Fruit fly (Drosophila melanogaster) whole organism, embryonic: Measurements from ENCODE around the gene CG17768.
A peak's percentile ranks its signal among the peaks of the same experiment; 100 is the strongest.

ENCODE experiments used
- CG10543 ChIP-seq: fragments of 200-800 bp; sonication (Bioruptor generic); optimal IDR thresholded peaks from 3 replicates; lab custom pipeline; 2017; ENCODE audit warnings: missing biosample characterization, mild to moderate bottlenecking, missing genetic modification characterization, moderate library complexity
- CG10565 ChIP-seq: fragments of 200-800 bp; sonication (Bioruptor generic); optimal IDR thresholded peaks from 3 replicates; lab custom pipeline; 2016; ENCODE audit warnings: missing biosample characterization, mild to moderate bottlenecking, missing genetic modification characterization
- CG11085 ChIP-seq: fragments of 200-800 bp; sonication (Bioruptor generic); IDR thresholded peaks from 2 replicates; pipeline ENCODE4 v1.3.6; 2022; ENCODE audit warnings: missing biosample characterization, missing genetic modification characterization
- CG11504 ChIP-seq: fragments of 200-800 bp; sonication (Bioruptor generic); optimal IDR thresholded peaks from 3 replicates; lab custom pipeline; 2019; ENCODE audit warnings: missing biosample characterization, mild to moderate bottlenecking, missing genetic modification characterization, moderate library complexity
- CG12071 ChIP-seq: fragments of 200-800 bp; sonication (Bioruptor generic); optimal IDR thresholded peaks from 3 replicates; lab custom pipeline; 2018; ENCODE audit warnings: missing biosample characterization, mild to moderate bottlenecking, missing genetic modification characterization
- CG12391 ChIP-seq: fragments of 200-800 bp; sonication (Bioruptor generic); optimal IDR thresholded peaks from 3 replicates; lab custom pipeline; 2018; ENCODE audit warnings: missing biosample characterization, mild to moderate bottlenecking, missing genetic modification characterization, moderate library complexity
- CG12942 ChIP-seq: fragments of 200-800 bp; sonication (Bioruptor generic); optimal IDR thresholded peaks from 3 replicates; lab custom pipeline; 2016; ENCODE audit warnings: missing biosample characterization, missing genetic modification characterization
- CG14050 ChIP-seq: fragments of 200-800 bp; sonication (Bioruptor generic); IDR thresholded peaks from 3 replicates; pipeline ENCODE4 v1.3.6; 2022; ENCODE audit warnings: missing biosample characterization, missing genetic modification characterization
- CG15514 ChIP-seq: fragments of 200-800 bp; sonication (Bioruptor generic); optimal IDR thresholded peaks from 3 replicates; lab custom pipeline; 2017; ENCODE audit warnings: missing biosample characterization, missing genetic modification characterization, mild to moderate bottlenecking, moderate library complexity, missing genetic modification reagents
- CG1602 ChIP-seq: fragments of 200-800 bp; sonication (Bioruptor generic); optimal IDR thresholded peaks from 3 replicates; lab custom pipeline; 2016; ENCODE audit warnings: missing biosample characterization, missing genetic modification characterization
- CG16813 ChIP-seq: fragments of 200-800 bp; sonication (Bioruptor generic); IDR thresholded peaks from 3 replicates; pipeline ENCODE4 v1.3.6; 2022; ENCODE audit warnings: missing biosample characterization, missing genetic modification characterization; ENCODE audit not compliant: partially characterized antibody
- CG16815 ChIP-seq: fragments of 200-800 bp; sonication (Bioruptor generic); optimal IDR thresholded peaks from 3 replicates; lab custom pipeline; 2017; ENCODE audit warnings: missing biosample characterization, mild to moderate bottlenecking, missing genetic modification characterization
- CG16863 ChIP-seq: fragments of 200-800 bp; sonication (Bioruptor generic); optimal IDR thresholded peaks from 3 replicates; lab custom pipeline; 2016; ENCODE audit warnings: missing biosample characterization, missing genetic modification characterization
- CG18619 ChIP-seq: fragments of 200-800 bp; sonication (Bioruptor generic); optimal IDR thresholded peaks from 3 replicates; lab custom pipeline; 2017; ENCODE audit warnings: missing biosample characterization, mild to moderate bottlenecking, missing genetic modification characterization
- CG18764 ChIP-seq: fragments of 200-800 bp; sonication (Bioruptor generic); optimal IDR thresholded peaks from 3 replicates; lab custom pipeline; 2016; ENCODE audit warnings: missing biosample characterization, missing genetic modification characterization
- CG32532 ChIP-seq: fragments of 200-800 bp; sonication (Bioruptor generic); IDR thresholded peaks from 2 replicates; pipeline ENCODE4 v1.3.6; 2022; ENCODE audit warnings: missing biosample characterization, missing genetic modification characterization
- CG32767 ChIP-seq: fragments of 200-800 bp; sonication (Bioruptor generic); IDR thresholded peaks from 2 replicates; pipeline ENCODE4 v1.3.6; 2022; ENCODE audit warnings: missing biosample characterization, missing genetic modification characterization
- CG33557 ChIP-seq: fragments of 200-800 bp; sonication (Bioruptor generic); optimal IDR thresholded peaks from 2 replicates; lab custom pipeline; 2019; ENCODE audit warnings: missing biosample characterization, mild to moderate bottlenecking, missing genetic modification characterization, moderate library complexity
- CG4424 ChIP-seq: fragments of 200-800 bp; sonication (Bioruptor generic); optimal IDR thresholded peaks from 3 replicates; lab custom pipeline; 2016; ENCODE audit warnings: missing biosample characterization, missing genetic modification characterization
- CG7556 ChIP-seq: fragments of 200-800 bp; sonication (Bioruptor generic); optimal IDR thresholded peaks from 2 replicates; lab custom pipeline; 2017; ENCODE audit warnings: missing biosample characterization, mild to moderate bottlenecking, missing genetic modification characterization
- CG8359 ChIP-seq: fragments of 200-800 bp; sonication (Bioruptor generic); optimal IDR thresholded peaks from 2 replicates; lab custom pipeline; 2017; ENCODE audit warnings: missing biosample characterization, mild to moderate bottlenecking, missing genetic modification characterization, borderline replicate concordance
- D19A ChIP-seq: fragments of 200-800 bp; optimal IDR thresholded peaks from 3 replicates; lab custom pipeline; 2019; ENCODE audit warnings: missing biosample characterization, mild to moderate bottlenecking, missing genetic modification characterization, moderate library complexity
- Deaf1 ChIP-seq: fragments of 200-800 bp; optimal IDR thresholded peaks from 3 replicates; lab custom pipeline; 2019; ENCODE audit warnings: missing biosample characterization, mild to moderate bottlenecking, missing genetic modification characterization, moderate library complexity
- Fer1 ChIP-seq: fragments of 200-800 bp; sonication (Bioruptor generic); optimal IDR thresholded peaks from 2 replicates; lab custom pipeline; 2017; ENCODE audit warnings: missing biosample characterization, mild to moderate bottlenecking, missing genetic modification characterization
- Hand ChIP-seq: fragments of 200-800 bp; sonication (Bioruptor generic); optimal IDR thresholded peaks from 2 replicates; lab custom pipeline; 2017; ENCODE audit warnings: mild to moderate bottlenecking, missing biosample characterization, missing genetic modification reagents, missing genetic modification characterization
- Hmr ChIP-seq: fragments of 200-800 bp; sonication (Bioruptor generic); optimal IDR thresholded peaks from 3 replicates; lab custom pipeline; 2017; ENCODE audit warnings: mild to moderate bottlenecking, missing biosample characterization, missing genetic modification reagents, missing genetic modification characterization
- Hr3 ChIP-seq: fragments of 200-800 bp; sonication (Bioruptor generic); optimal IDR thresholded peaks from 3 replicates; lab custom pipeline; 2016; ENCODE audit warnings: missing biosample characterization, missing genetic modification characterization
- Neu2 ChIP-seq: fragments of 200-800 bp; sonication (Bioruptor generic); optimal IDR thresholded peaks from 3 replicates; lab custom pipeline; 2016; ENCODE audit warnings: missing biosample characterization, missing genetic modification characterization, borderline replicate concordance
- Side ChIP-seq: fragments of 200-800 bp; sonication (Bioruptor generic); optimal IDR thresholded peaks from 2 replicates; lab custom pipeline; 2016; ENCODE audit warnings: missing biosample characterization, missing genetic modification characterization
- Sin3A ChIP-seq: fragments of >200 bp; optimal IDR thresholded peaks from 2 replicates; lab custom pipeline; 2018
- Vsx1 ChIP-seq: fragments of 200-800 bp; sonication (Bioruptor generic); optimal IDR thresholded peaks from 2 replicates; lab custom pipeline; 2017; ENCODE audit warnings: missing biosample characterization, mild to moderate bottlenecking, missing genetic modification characterization, missing genetic modification reagents
- Xrp1 ChIP-seq: fragments of 200-800 bp; sonication (Bioruptor generic); IDR thresholded peaks from 2 replicates; pipeline ENCODE4 v1.3.6; 2022; ENCODE audit warnings: missing biosample characterization, missing genetic modification characterization
- ara ChIP-seq: fragments of 200-800 bp; sonication (Bioruptor generic); IDR thresholded peaks from 2 replicates; pipeline ENCODE4 v1.3.6; 2022; ENCODE audit warnings: missing biosample characterization, missing genetic modification characterization
- croc ChIP-seq: fragments of 200-800 bp; sonication (Bioruptor generic); conservative IDR thresholded peaks from 3 replicates; pipeline ENCODE4 v1.3.6; 2022; ENCODE audit warnings: missing biosample characterization, missing genetic modification characterization
- cwo ChIP-seq: fragments of 200-800 bp; sonication (Bioruptor generic); optimal IDR thresholded peaks from 3 replicates; lab custom pipeline; 2017; ENCODE audit warnings: missing biosample characterization, missing genetic modification characterization, mild to moderate bottlenecking, moderate library complexity, missing genetic modification reagents
- dati ChIP-seq: fragments of 200-800 bp; sonication (Bioruptor generic); IDR thresholded peaks from 2 replicates; pipeline ENCODE4 v1.3.6; 2022; ENCODE audit warnings: missing biosample characterization, missing genetic modification characterization
- dimm ChIP-seq: fragments of 200-800 bp; sonication (Bioruptor generic); IDR thresholded peaks from 2 replicates; pipeline ENCODE4 v1.3.6; 2022; ENCODE audit warnings: missing biosample characterization, missing genetic modification characterization
- dpn ChIP-seq, 2 experiments: fragments of 200-800 bp; sonication (Bioruptor generic); optimal IDR thresholded peaks; 3 replicates each; lab custom pipeline; 2016; ENCODE audit warnings: missing biosample characterization in 2 of 2, missing genetic modification characterization in 2 of 2
- mam ChIP-seq: fragments of 200-800 bp; sonication (Bioruptor generic); optimal IDR thresholded peaks from 3 replicates; lab custom pipeline; 2016; ENCODE audit warnings: missing biosample characterization, missing genetic modification characterization
- nerfin-1 ChIP-seq: fragments of 200-800 bp; sonication (Bioruptor generic); optimal IDR thresholded peaks from 3 replicates; lab custom pipeline; 2019; ENCODE audit warnings: missing biosample characterization, mild to moderate bottlenecking, missing genetic modification characterization, moderate library complexity
- nom ChIP-seq: fragments of 200-800 bp; sonication (Bioruptor generic); optimal IDR thresholded peaks from 2 replicates; lab custom pipeline; 2017; ENCODE audit warnings: missing biosample characterization, missing genetic modification characterization, mild to moderate bottlenecking, moderate library complexity, missing genetic modification reagents
- org-1 ChIP-seq: fragments of 200-800 bp; sonication (Bioruptor generic); optimal IDR thresholded peaks from 2 replicates; lab custom pipeline; 2017; ENCODE audit warnings: missing biosample characterization, missing genetic modification characterization
- prd ChIP-seq, 3 experiments: fragments of >200 bp in 2 of 3; fragments of 200-800 bp in 1 of 3; sonication (Bioruptor generic) in 1 of 3; optimal IDR thresholded peaks in 2 of 3; IDR thresholded peaks in 1 of 3; 2 replicates in 2 of 3; 3 replicates in 1 of 3; pipeline versions ENCODE4 v1.3.6 to Lab custom; 2017 to 2022; ENCODE audit warnings: missing biosample characterization in 1 of 3, missing genetic modification characterization in 1 of 3
- sc ChIP-seq, 3 experiments: fragments of >200 bp in 2 of 3; fragments of 200-800 bp in 1 of 3; sonication (Bioruptor generic) in 1 of 3; optimal IDR thresholded peaks; 2 replicates in 2 of 3; 3 replicates in 1 of 3; lab custom pipeline; 2017; ENCODE audit warnings: mild to moderate bottlenecking in 1 of 3, missing biosample characterization in 1 of 3, missing genetic modification characterization in 1 of 3, missing genetic modification reagents in 1 of 3
- scrt ChIP-seq: fragments of 200-800 bp; sonication (Bioruptor generic); optimal IDR thresholded peaks from 2 replicates; lab custom pipeline; 2018; ENCODE audit warnings: missing biosample characterization, mild to moderate bottlenecking, missing genetic modification characterization, moderate library complexity
- sd ChIP-seq: fragments of 200-800 bp; sonication (Bioruptor generic); optimal IDR thresholded peaks from 3 replicates; lab custom pipeline; 2018; ENCODE audit warnings: missing biosample characterization, mild to moderate bottlenecking, missing genetic modification characterization, moderate library complexity
- tio ChIP-seq: fragments of 200-800 bp; sonication (Bioruptor generic); optimal IDR thresholded peaks from 2 replicates; lab custom pipeline; 2017; ENCODE audit warnings: missing biosample characterization, missing genetic modification characterization, inconsistent platforms
- wek ChIP-seq: fragments of 200-800 bp; sonication (Bioruptor generic); optimal IDR thresholded peaks from 3 replicates; lab custom pipeline; 2018; ENCODE audit warnings: missing biosample characterization, mild to moderate bottlenecking, missing genetic modification characterization, moderate library complexity

Gene CG17768

DNA sequence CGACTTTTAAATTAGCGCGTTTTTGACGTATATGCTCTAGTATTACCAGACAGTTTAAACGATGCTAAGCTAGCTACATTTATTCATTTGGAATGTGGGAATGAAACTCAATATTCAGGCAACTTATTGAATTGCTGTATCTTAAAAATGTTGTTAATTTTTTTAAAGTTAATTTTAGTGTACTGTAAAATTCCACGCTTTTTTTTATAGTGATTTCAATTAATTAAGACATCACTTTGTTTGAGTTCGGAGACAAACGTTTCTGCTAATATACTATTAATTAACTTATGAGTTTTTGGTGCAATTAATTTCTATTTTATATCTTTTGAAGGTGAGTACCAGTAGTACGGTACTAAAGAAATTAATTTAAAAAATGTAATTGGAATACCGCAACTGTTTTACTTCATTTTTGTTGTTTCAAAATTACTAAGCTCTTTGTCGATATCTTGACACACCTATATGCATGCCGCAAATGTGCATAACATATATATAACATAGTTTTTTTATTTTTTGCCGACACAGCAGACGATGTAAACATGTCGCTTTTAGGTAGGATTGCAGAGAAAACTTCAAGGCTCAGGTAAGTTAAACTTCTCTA lies 18.7 kb downstream of the CG17768 start, which contains the start of the genes Cdk1 and mRpS7 (continued):
- TF ChIP-seq cwo (peak; percentile 44), org-1 (GFP tag; lab: Kevin White, UChicago) (no peak), CG33557 (GFP tag; lab: Kevin White, UChicago) (peak; percentile 40), CG16813 (GFP tag; lab: Robert Waterston, UW) (no peak), dpn (GFP tag; optimal IDR thresholded peaks at IDR 0.05; lab: Kevin White, UChicago) (peak; percentile 29 to 62), mam (GFP tag; lab: Kevin White, UChicago) (peak; percentile 56), CG12071 (no peak), ara (GFP tag; lab: Robert Waterston, UW) (no peak), CG11085 (GFP tag; lab: Robert Waterston, UW) (no peak), scrt (peak; percentile 38), CG10543 (GFP tag; lab: Kevin White, UChicago) (peak; percentile 7), CG8359 (GFP tag; lab: Kevin White, UChicago) (peak; percentile 27), Fer1 (GFP tag; lab: Kevin White, UChicago) (peak; percentile 32), Hmr (GFP tag; lab: Kevin White, UChicago) (peak; percentile 73), wek (GFP tag; lab: Kevin White, UChicago) (peak; percentile 57), CG12942 (GFP tag; lab: Kevin White, UChicago) (peak; percentile 62), tio (peak; percentile 74), nom (GFP tag; lab: Kevin White, UChicago) (no peak), Hand (GFP tag; lab: Kevin White, UChicago) (no peak), Side (GFP tag; lab: Kevin White, UChicago) (peak; percentile 18), CG16863 (GFP tag; lab: Kevin White, UChicago) (peak; percentile 71), CG18764 (GFP tag; lab: Kevin White, UChicago) (no peak), CG11504 (tag; lab: Kevin White, UChicago) (peak; percentile 85), CG12391 (tag; lab: Kevin White, UChicago) (peak; percentile 89), nerfin-1 (tag; lab: Kevin White, UChicago) (peak; percentile 51), prd (optimal IDR thresholded peaks at IDR 0.05; lab: Kevin White, UChicago) (no peak), prd (GFP tag; IDR thresholded peaks at IDR 0.05; lab: Robert Waterston, UW) (peak; percentile 81), CG15514 (GFP tag; lab: Kevin White, UChicago) (peak; percentile 68), dati (peak; percentile 16; the same call in 1 of the 2 replicates), Sin3A (lab: Kevin White, UChicago) (no peak), CG16815 (GFP tag; lab: Kevin White, UChicago) (peak; percentile 51), croc (GFP tag; lab: Robert Waterston, UW) (peak; percentile 57), Hr3 (GFP tag; lab: Kevin White, UChicago) (peak; percentile 80), CG10565 (GFP tag; lab: Kevin White, UChicago) (peak; percentile 52), Xrp1 (GFP tag; lab: Robert Waterston, UW) (peak; percentile 69), dimm (no peak), CG32767 (GFP tag; lab: Robert Waterston, UW) (peak; percentile 61; the same call in 1 of the 2 replicates), CG7556 (peak; percentile 71), CG14050 (peak; percentile 41; the same call in 1 of the 3 replicates), sc (optimal IDR thresholded peaks at IDR 0.05; lab: Kevin White, UChicago) (no peak), sc (GFP tag; optimal IDR thresholded peaks at IDR 0.05; lab: Kevin White, UChicago) (peak; percentile 36), CG1602 (GFP tag; lab: Kevin White, UChicago) (peak; percentile 70), D19A (tag; lab: Kevin White, UChicago) (peak; percentile 68), CG4424 (GFP tag; lab: Kevin White, UChicago) (peak; percentile 70), Neu2 (GFP tag; lab: Kevin White, UChicago) (no peak), Deaf1 (tag; lab: Kevin White, UChicago) (peak; percentile 39), CG32532 (peak; percentile 77), Vsx1 (peak; percentile 47), sd (tag; lab: Kevin White, UChicago) (peak; percentile 59), CG18619 (peak; percentile 72)
